Worm (Caenorhabditis elegans): ENCODE results near the gene C33B4.2.

The C33B4.2 gene

ce11 chrII:11347878-11348556 lies 23.9 kb downstream of the C33B4.2 start, which contains the start of the genes B0491.6 and pigm-1 (continued):
- TF ChIP-seq cebp-1 (GFP tag; IDR thresholded peaks at IDR 0.05), result peak; percentile 62; the same call in 1 of the 2 replicates
- TF ChIP-seq cebp-1 (tag; optimal IDR thresholded peaks at IDR 0.05), result peak; percentile 91
- no peak for TF ChIP-seq snpc-3.4 (tag; optimal IDR thresholded peaks at IDR 0.05)
- peak; percentile 22 for TF ChIP-seq ZK185.1 (tag; optimal IDR thresholded peaks at IDR 0.05; ENCODE audit: poor library complexity, severe bottlenecking)
- TF ChIP-seq lin-35 (GFP tag; optimal IDR thresholded peaks at IDR 0.05), result peak in 2 of 3 experiments; percentile 38 to 63
- TF ChIP-seq repo-1 (tag; optimal IDR thresholded peaks at IDR 0.05), result no peak
- TF ChIP-seq hrde-1 (tag; optimal IDR thresholded peaks at IDR 0.05; ENCODE audit: borderline replicate concordance), result no peak
- peak; percentile 6 for TF ChIP-seq madf-10 (tag; optimal IDR thresholded peaks at IDR 0.05)
- TF ChIP-seq rcor-1 (GFP tag; IDR thresholded peaks at IDR 0.05), result no peak
- peak; percentile 77 for TF ChIP-seq ztf-18 (tag; optimal IDR thresholded peaks at IDR 0.05)
- TF ChIP-seq madf-6 (GFP tag; IDR thresholded peaks at IDR 0.05), result peak; percentile 12; the same call in 1 of the 2 replicates
- TF ChIP-seq egrh-3 (GFP tag; IDR thresholded peaks at IDR 0.05), result no peak
- TF ChIP-seq snpc-4 (GFP tag; optimal IDR thresholded peaks at IDR 0.05), result peak; percentile 12
- peak in 3 of 4 experiments; percentile 19 to 53 (median 50) for TF ChIP-seq snpc-4 (tag; optimal IDR thresholded peaks at IDR 0.05)
- TF ChIP-seq nhr-80 (tag; optimal IDR thresholded peaks at IDR 0.05), result peak; percentile 42
- TF ChIP-seq tbp1 (GFP tag; optimal IDR thresholded peaks at IDR 0.05), result peak; percentile 30
- no peak for TF ChIP-seq nfya-1 (tag; optimal IDR thresholded peaks at IDR 0.05; ENCODE audit: borderline replicate concordance, insufficient read depth)
- no peak for TF ChIP-seq Y56A3A.18 (GFP tag; IDR thresholded peaks at IDR 0.05)
- no peak for TF ChIP-seq F57C9.4 (tag; optimal IDR thresholded peaks at IDR 0.05)
- TF ChIP-seq zfh-2 (GFP tag; conservative IDR thresholded peaks at IDR 0.05), result no peak; the same call in 1 of the 2 replicates
- TF ChIP-seq dox-1 (GFP tag; IDR thresholded peaks at IDR 0.05), result peak; percentile 53

- TF ChIP-seq tbp1 (GFP tag; optimal IDR thresholded peaks at IDR 0.05), result peak; percentile 63
- 0 out of 2 replicates have a peak, but pooled peaks have one; percentile 31 for TF ChIP-seq hmg-20 (GFP tag; IDR thresholded peaks at IDR 0.05)
- TF ChIP-seq nhr-80 (tag; optimal IDR thresholded peaks at IDR 0.05), result peak; percentile 32
- peak; percentile 90 for TF ChIP-seq mcd-1 (GFP tag; IDR thresholded peaks at IDR 0.05)
- peak; percentile 34 for TF ChIP-seq ztf-26 (tag; optimal IDR thresholded peaks at IDR 0.05)
- TF ChIP-seq F49E8.2 (tag; optimal IDR thresholded peaks at IDR 0.05; ENCODE audit: insufficient read depth), result no peak
- no peak for TF ChIP-seq snpc-1.1 (tag; optimal IDR thresholded peaks at IDR 0.05; ENCODE audit: insufficient read depth)
- TF ChIP-seq F10E7.11 (tag; optimal IDR thresholded peaks at IDR 0.05), result no peak
- peak; percentile 79 for TF ChIP-seq nfyb-1 (GFP tag; IDR thresholded peaks at IDR 0.05)
- TF ChIP-seq ztf-28 (GFP tag; IDR thresholded peaks at IDR 0.05), result no peak
- TF ChIP-seq somi-1 (GFP tag; optimal IDR thresholded peaks at IDR 0.05), result no peak
- no peak for TF ChIP-seq sea-2 (GFP tag; IDR thresholded peaks at IDR 0.05)
- peak; percentile 60; the same call in 1 of the 2 replicates for TF ChIP-seq C06A6.2 (GFP tag; conservative IDR thresholded peaks at IDR 0.05)
- TF ChIP-seq K12H6.12 (tag; optimal IDR thresholded peaks at IDR 0.05), result peak; percentile 5
- TF ChIP-seq F33H1.4 (GFP tag; IDR thresholded peaks at IDR 0.05), result peak; percentile 71
- TF ChIP-seq Y79H2A.3 (GFP tag; conservative IDR thresholded peaks at IDR 0.05), result no peak
- no peak for TF ChIP-seq ztf-6 (GFP tag; IDR thresholded peaks at IDR 0.05)
- TF ChIP-seq madf-10 (tag; optimal IDR thresholded peaks at IDR 0.05), result peak; percentile 30
- peak; percentile 57; the same call in 1 of the 2 replicates for TF ChIP-seq hsf-1 (GFP tag; IDR thresholded peaks at IDR 0.05)
- no peak for TF ChIP-seq Y53F4B.3 (GFP tag; IDR thresholded peaks at IDR 0.05)
- TF ChIP-seq madf-6 (GFP tag; IDR thresholded peaks at IDR 0.05), result peak; percentile 80
- peak; percentile 23 for TF ChIP-seq snpc-3.4 (tag; optimal IDR thresholded peaks at IDR 0.05)
- peak; percentile 61 for TF ChIP-seq dox-1 (GFP tag; IDR thresholded peaks at IDR 0.05)
- no peak for TF ChIP-seq lag-1 (GFP tag; IDR thresholded peaks at IDR 0.05)
- peak; percentile 69 for TF ChIP-seq xnd-1 (tag; optimal IDR thresholded peaks at IDR 0.05)
- peak; percentile 24 for TF ChIP-seq B0035.1 (tag; optimal IDR thresholded peaks at IDR 0.05)
- TF ChIP-seq ceh-91 (GFP tag; IDR thresholded peaks at IDR 0.05), result peak; percentile 52; the same call in 1 of the 2 replicates
- TF ChIP-seq lin-54 (GFP tag; optimal IDR thresholded peaks at IDR 0.05), result peak; percentile 96
- TF ChIP-seq rec-8 (tag; optimal IDR thresholded peaks at IDR 0.05), result no peak
These were observed 26.3 kb downstream of the C33B4.2 start, which contains the start of gene nduf-11 for ce11 chrII:11345570-11346029. TSS of gene nduf-11 (minus strand) at chrII:11345620.
